Worm (Caenorhabditis elegans) whole organism, L2 larva: ENCODE results near the gene lido-11.

Source experiments
- ceh-82 ChIP-seq: fragments of 150-350 bp; optimal IDR thresholded peaks from 2 replicates; lab custom pipeline; 2014; ENCODE audit warnings: missing biosample characterization, missing genetic modification characterization
- mdl-1 ChIP-seq, 2 experiments: fragments of 150-350 bp in 1 of 2; sonication (generic microtip) in 1 of 2; optimal IDR thresholded peaks; 2 replicates each; lab custom pipeline; 2017; ENCODE audit warnings: missing biosample characterization in 2 of 2, missing genetic modification characterization in 2 of 2
- snpc-4 ChIP-seq: fragments of 150-350 bp; optimal IDR thresholded peaks from 2 replicates; lab custom pipeline; 2014; ENCODE audit warnings: missing biosample characterization, missing genetic modification characterization

- TF ChIP-seq snpc-4 (tag; lab: Kevin White, UChicago) = no peak
- no peak for TF ChIP-seq ceh-82 (tag; lab: Kevin White, UChicago)
- no peak for TF ChIP-seq mdl-1 (tag; optimal IDR thresholded peaks at IDR 0.05; lab: Kevin White, UChicago)
Measured at ce11 chrII:2987854-2988350, 15.9 kb upstream of the lido-11 start, which contains the start of gene lido-7.
